Worm (Caenorhabditis elegans): ENCODE measurements around the gene mrpl-20.

DNA sequence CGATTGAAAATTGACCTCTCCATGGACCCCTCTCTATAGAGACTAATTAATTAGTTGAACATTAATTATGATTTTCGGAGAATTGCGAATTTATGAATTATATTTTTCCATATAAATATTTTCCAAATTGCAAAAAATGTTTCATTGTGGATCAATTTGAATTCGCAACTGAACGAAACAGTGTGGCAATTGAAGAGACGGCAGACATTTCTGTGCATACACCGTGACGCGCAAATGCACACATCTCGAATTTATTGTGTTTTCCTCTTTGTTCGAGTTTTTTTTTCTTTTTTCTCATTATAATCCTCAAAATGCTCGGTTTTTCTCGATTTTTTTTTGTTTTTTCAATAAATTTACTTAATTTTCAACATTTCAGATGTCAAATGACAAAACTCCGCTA lies 31.1 kb downstream of the mrpl-20 start, which contains the start of gene Y48C3A.20:
- TF ChIP-seq him-1 (tag; optimal IDR thresholded peaks at IDR 0.05) = no peak
- no peak for TF ChIP-seq zfh-2 (GFP tag; conservative IDR thresholded peaks at IDR 0.05)
- TF ChIP-seq ama-1 (optimal IDR thresholded peaks at IDR 0.05) = no peak
- TF ChIP-seq ama-1 (GFP tag; optimal IDR thresholded peaks at IDR 0.05) = no peak
- TF ChIP-seq ceh-91 (GFP tag; IDR thresholded peaks at IDR 0.05) = no peak; the same call in 1 of the 2 replicates
- no peak for TF ChIP-seq mxl-1 (tag; optimal IDR thresholded peaks at IDR 0.05)
- no peak for TF ChIP-seq zim-3 (tag; optimal IDR thresholded peaks at IDR 0.05)
- TF ChIP-seq sptf-2 (GFP tag; optimal IDR thresholded peaks at IDR 0.05) = no peak
- no peak for TF ChIP-seq let-607 (tag; optimal IDR thresholded peaks at IDR 0.05)
- TF ChIP-seq nhr-80 (tag; optimal IDR thresholded peaks at IDR 0.05) = no peak

Data from whole organism, young adult.